Worm (Caenorhabditis elegans) whole organism, L1 larva: ENCODE results near the gene ani-1.

Experiments used
- C16A3.4 ChIP-seq: fragments of 150-350 bp; optimal IDR thresholded peaks from 2 replicates; lab custom pipeline; 2014; ENCODE audit warnings: missing biosample characterization, missing genetic modification characterization
- F16B12.6 ChIP-seq: fragments of 150-350 bp; optimal IDR thresholded peaks from 2 replicates; lab custom pipeline; 2014; ENCODE audit warnings: missing biosample characterization, missing genetic modification characterization
- Y116A8C.19 ChIP-seq: sonication (generic microtip); optimal IDR thresholded peaks from 2 replicates; lab custom pipeline; 2016; ENCODE audit warnings: missing compliant biosample characterization, missing genetic modification characterization, borderline replicate concordance
- alr-1 ChIP-seq: fragments of 200-800 bp; sonication (Bioruptor generic); optimal IDR thresholded peaks from 2 replicates; lab custom pipeline; 2018; ENCODE audit warnings: borderline replicate concordance, mild to moderate bottlenecking, missing genetic modification characterization, missing compliant biosample characterization
- aly-2 ChIP-seq: fragments of 150-350 bp; optimal IDR thresholded peaks from 2 replicates; lab custom pipeline; 2014; ENCODE audit warnings: missing biosample characterization, missing genetic modification characterization
- ama-1 ChIP-seq: fragments of 150-350 bp; optimal IDR thresholded peaks from 2 replicates; lab custom pipeline; 2014
- ceh-63 ChIP-seq: fragments of 200-800 bp; sonication (Bioruptor generic); optimal IDR thresholded peaks from 2 replicates; lab custom pipeline; 2018; ENCODE audit warnings: mild to moderate bottlenecking, missing genetic modification characterization, missing compliant biosample characterization
- ceh-8 ChIP-seq: fragments of 200-800 bp; sonication (Bioruptor generic); optimal IDR thresholded peaks from 2 replicates; lab custom pipeline; 2018; ENCODE audit warnings: mild to moderate bottlenecking, missing genetic modification characterization, moderate library complexity, missing compliant biosample characterization
- ceh-82 ChIP-seq, 3 experiments: fragments of 150-350 bp in 1 of 3; sonication (generic microtip) in 2 of 3; optimal IDR thresholded peaks; 2 replicates each; lab custom pipeline; 2014 to 2017; ENCODE audit warnings: missing biosample characterization in 3 of 3, missing genetic modification characterization in 3 of 3
- ceh-90 ChIP-seq: sonication (generic microtip); optimal IDR thresholded peaks from 2 replicates; lab custom pipeline; 2016; ENCODE audit warnings: missing genetic modification characterization, missing compliant biosample characterization
- dpl-1 ChIP-seq, 3 experiments: fragments of 150-350 bp in 2 of 3; sonication (generic microtip) in 1 of 3; optimal IDR thresholded peaks; 2 replicates each; lab custom pipeline; 2014 to 2017; ENCODE audit warnings: missing biosample characterization in 3 of 3, missing genetic modification characterization in 3 of 3, missing genetic modification reagents in 3 of 3
- dsc-1 ChIP-seq: sonication (generic microtip); optimal IDR thresholded peaks from 2 replicates; lab custom pipeline; 2016; ENCODE audit warnings: mild to moderate bottlenecking, missing genetic modification characterization, missing compliant biosample characterization
- efl-1 ChIP-seq, 4 experiments: fragments of 150-350 bp; optimal IDR thresholded peaks in 3 of 4; peaks in 1 of 4; 1 replicate in 1 of 4; 2 replicates in 3 of 4; lab custom pipeline; 2014; ENCODE audit warnings: missing biosample characterization in 2 of 4, missing genetic modification characterization in 2 of 4, missing genetic modification reagents in 2 of 4
- egl-13 ChIP-seq: sonication (generic microtip); optimal IDR thresholded peaks from 2 replicates; lab custom pipeline; 2016; ENCODE audit warnings: missing genotype, missing genetic modification reagents, missing genetic modification characterization, missing compliant biosample characterization
- elt-2 ChIP-seq: sonication (generic microtip); optimal IDR thresholded peaks from 2 replicates; lab custom pipeline; 2016; ENCODE audit warnings: missing genetic modification characterization, mild to moderate bottlenecking, inconsistent platforms, missing compliant biosample characterization, missing genetic modification reagents
- elt-3 ChIP-seq, 6 experiments: fragments of 150-350 bp in 1 of 6; sonication (generic microtip); optimal IDR thresholded peaks; 2 replicates each; lab custom pipeline; 2017 to 2018; ENCODE audit warnings: missing biosample characterization in 6 of 6, missing genetic modification characterization in 6 of 6, inconsistent platforms in 1 of 6
- ets-5 ChIP-seq: fragments of 200-800 bp; sonication (Bioruptor generic); IDR thresholded peaks from 2 replicates; pipeline ENCODE4 v1.3.6; 2022; ENCODE audit warnings: missing genetic modification characterization, missing compliant biosample characterization
- fos-1 ChIP-seq: fragments of 150-350 bp; optimal IDR thresholded peaks from 2 replicates; lab custom pipeline; 2014; ENCODE audit warnings: missing biosample characterization, missing genetic modification characterization
- hlh-17 ChIP-seq: fragments of 200-800 bp; sonication (Bioruptor generic); optimal IDR thresholded peaks from 2 replicates; lab custom pipeline; 2018; ENCODE audit warnings: missing genetic modification characterization, mild to moderate bottlenecking, missing compliant biosample characterization, moderate library complexity, borderline replicate concordance
- irx-1 ChIP-seq: sonication (generic microtip); optimal IDR thresholded peaks from 2 replicates; lab custom pipeline; 2016; ENCODE audit warnings: missing genetic modification characterization, missing compliant biosample characterization
- isw-1 ChIP-seq: fragments of 200-800 bp; sonication (Bioruptor generic); IDR thresholded peaks from 2 replicates; pipeline ENCODE4 v1.3.6; 2022; ENCODE audit warnings: missing genetic modification characterization, missing compliant biosample characterization
- lin-14 ChIP-seq: fragments of 200-800 bp; sonication (Bioruptor generic); optimal IDR thresholded peaks from 2 replicates; lab custom pipeline; 2018; ENCODE audit warnings: mild to moderate bottlenecking, missing genetic modification characterization, moderate library complexity, missing compliant biosample characterization
- lin-35 ChIP-seq, 2 experiments: fragments of 150-350 bp; optimal IDR thresholded peaks; 2 replicates each; lab custom pipeline; 2014; ENCODE audit warnings: missing biosample characterization in 2 of 2, missing genetic modification characterization in 2 of 2, missing genetic modification reagents in 2 of 2
- lin-39 ChIP-seq: fragments of 150-350 bp; optimal IDR thresholded peaks from 2 replicates; lab custom pipeline; 2014; ENCODE audit warnings: missing biosample characterization, missing genetic modification reagents, missing genetic modification characterization
- lir-3 ChIP-seq: sonication (generic microtip); optimal IDR thresholded peaks from 2 replicates; lab custom pipeline; 2016; ENCODE audit warnings: mild to moderate bottlenecking, missing genetic modification characterization, moderate library complexity, missing compliant biosample characterization; ENCODE audit not compliant: poor library complexity
- lsy-2 ChIP-seq, 2 experiments: fragments of 150-350 bp; optimal IDR thresholded peaks; 2 replicates each; lab custom pipeline; 2014; ENCODE audit warnings: missing biosample characterization in 2 of 2, missing genetic modification characterization in 2 of 2
- mab-9 ChIP-seq: fragments of 200-800 bp; sonication (Bioruptor generic); IDR thresholded peaks from 2 replicates; pipeline ENCODE4 v1.3.6; 2022; ENCODE audit warnings: missing genetic modification reagents, missing genetic modification characterization, missing compliant biosample characterization
- mef-2 ChIP-seq: fragments of 150-350 bp; optimal IDR thresholded peaks from 2 replicates; lab custom pipeline; 2014; ENCODE audit warnings: missing biosample characterization, missing genetic modification characterization
- mep-1 ChIP-seq: fragments of 150-350 bp; optimal IDR thresholded peaks from 2 replicates; lab custom pipeline; 2014; ENCODE audit warnings: missing biosample characterization, missing genetic modification characterization
- nhr-19 ChIP-seq: fragments of 200-800 bp; sonication (Bioruptor generic); conservative IDR thresholded peaks from 2 replicates; pipeline ENCODE4 v1.3.6; 2022; ENCODE audit warnings: missing genetic modification characterization, missing compliant biosample characterization
- nhr-20 ChIP-seq: sonication (generic microtip); optimal IDR thresholded peaks from 2 replicates; lab custom pipeline; 2016; ENCODE audit warnings: mild to moderate bottlenecking, missing genetic modification characterization, missing compliant biosample characterization
- nhr-47 ChIP-seq: sonication (generic microtip); optimal IDR thresholded peaks from 2 replicates; lab custom pipeline; 2016; ENCODE audit warnings: mild to moderate bottlenecking, missing genetic modification characterization, moderate library complexity, missing compliant biosample characterization
- nhr-77 ChIP-seq: fragments of 150-350 bp; optimal IDR thresholded peaks from 2 replicates; lab custom pipeline; 2014; ENCODE audit warnings: missing biosample characterization, missing genetic modification characterization
- nhr-84 ChIP-seq: sonication (generic microtip); optimal IDR thresholded peaks from 2 replicates; lab custom pipeline; 2017; ENCODE audit warnings: missing biosample characterization, missing genetic modification characterization
- nhr-85 ChIP-seq: sonication (generic microtip); peaks from one replicate; lab custom pipeline; 2016; ENCODE audit warnings: missing genetic modification characterization, inconsistent platforms, missing compliant biosample characterization
- nhr-90 ChIP-seq: sonication (generic microtip); optimal IDR thresholded peaks from 2 replicates; lab custom pipeline; 2016; ENCODE audit warnings: mild to moderate bottlenecking, missing genetic modification characterization, missing compliant biosample characterization; ENCODE audit not compliant: poor library complexity
- rnt-1 ChIP-seq: sonication (generic microtip); optimal IDR thresholded peaks from 2 replicates; lab custom pipeline; 2016; ENCODE audit warnings: mild to moderate bottlenecking, missing genetic modification characterization, moderate library complexity, missing compliant biosample characterization
- skn-1 ChIP-seq: fragments of 150-350 bp; optimal IDR thresholded peaks from 2 replicates; lab custom pipeline; 2014; ENCODE audit warnings: missing biosample characterization, missing genetic modification characterization
- snpc-4 ChIP-seq: fragments of 150-350 bp; optimal IDR thresholded peaks from 2 replicates; lab custom pipeline; 2014; ENCODE audit warnings: missing biosample characterization, missing genetic modification characterization
- snu-23 ChIP-seq: sonication (generic microtip); optimal IDR thresholded peaks from 2 replicates; lab custom pipeline; 2016; ENCODE audit warnings: missing genetic modification characterization, missing compliant biosample characterization
- sup-37 ChIP-seq: fragments of 200-800 bp; sonication (Bioruptor generic); optimal IDR thresholded peaks from 2 replicates; lab custom pipeline; 2018; ENCODE audit warnings: mild to moderate bottlenecking, missing genetic modification characterization, missing compliant biosample characterization
- tbx-2 ChIP-seq: sonication (generic microtip); optimal IDR thresholded peaks from 2 replicates; lab custom pipeline; 2016; ENCODE audit warnings: missing genetic modification characterization, missing compliant biosample characterization
- tlp-1 ChIP-seq: fragments of 150-350 bp; optimal IDR thresholded peaks from 2 replicates; lab custom pipeline; 2014; ENCODE audit warnings: missing biosample characterization, missing genetic modification characterization
- unc-130 ChIP-seq: fragments of 150-350 bp; optimal IDR thresholded peaks from 2 replicates; lab custom pipeline; 2017; ENCODE audit warnings: missing biosample characterization, missing genetic modification characterization, inconsistent platforms
- unc-30 ChIP-seq: sonication (generic microtip); optimal IDR thresholded peaks from 2 replicates; lab custom pipeline; 2017; ENCODE audit warnings: missing biosample characterization, missing genetic modification characterization
- unc-98 ChIP-seq: fragments of 200-800 bp; sonication (Bioruptor generic); IDR thresholded peaks from 2 replicates; pipeline ENCODE4 v1.3.6; 2022; ENCODE audit warnings: missing genetic modification characterization, missing compliant biosample characterization
- ztf-11 ChIP-seq, 2 experiments: sonication (generic microtip); optimal IDR thresholded peaks; 2 replicates each; lab custom pipeline; 2016 to 2017; ENCODE audit warnings: missing genetic modification characterization in 2 of 2, missing biosample characterization in 1 of 2, missing compliant biosample characterization in 1 of 2

Gene ani-1

ce11 chrIII:12410304-12410703, 42.9 kb downstream of the ani-1 start:
- TF ChIP-seq isw-1 (GFP tag; lab: Robert Waterston, UW), result no peak
- no peak for TF ChIP-seq tbx-2 (tag; lab: Kevin White, UChicago)
- TF ChIP-seq irx-1 (tag; lab: Kevin White, UChicago), result no peak
- TF ChIP-seq unc-130 (tag; lab: Kevin White, UChicago), result no peak
- no peak for TF ChIP-seq mep-1 (tag; lab: Kevin White, UChicago)
- no peak for TF ChIP-seq F16B12.6 (tag; lab: Kevin White, UChicago)
- no peak for TF ChIP-seq fos-1 (tag; lab: Kevin White, UChicago)
- no peak for TF ChIP-seq lin-35 (GFP tag; optimal IDR thresholded peaks at IDR 0.05; lab: Kevin White, UChicago)
- no peak for TF ChIP-seq alr-1 (tag; lab: Kevin White, UChicago)
- TF ChIP-seq tlp-1 (tag; lab: Kevin White, UChicago), result no peak
- TF ChIP-seq nhr-19 (GFP tag; lab: Robert Waterston, UW), result no peak
- TF ChIP-seq lin-39 (tag; lab: Kevin White, UChicago), result no peak
- no peak for TF ChIP-seq ets-5 (GFP tag; lab: Robert Waterston, UW)
- no peak for TF ChIP-seq nhr-85 (tag; lab: Kevin White, UChicago)
- TF ChIP-seq snpc-4, result no peak
- TF ChIP-seq ceh-8 (GFP tag; lab: Kevin White, UChicago), result no peak
- no peak for TF ChIP-seq nhr-84 (tag; lab: Kevin White, UChicago)
- no peak for TF ChIP-seq dsc-1 (tag; lab: Kevin White, UChicago)
- TF ChIP-seq, all 84 proteins: peak for 0

- TF ChIP-seq egl-13 (tag; lab: Kevin White, UChicago) (no peak), sup-37 (GFP tag; lab: Kevin White, UChicago) (no peak), elt-2 (tag; lab: Kevin White, UChicago) (no peak), rnt-1 (tag; lab: Kevin White, UChicago) (peak; percentile 55), efl-1 (optimal IDR thresholded peaks at IDR 0.05; lab: Kevin White, UChicago) (peak in 1 of 2 experiments; percentile 46), efl-1 (GFP tag; optimal IDR thresholded peaks at IDR 0.05 in 1 of 2; lab: Kevin White, UChicago) (peak; percentile 29 to 92), ceh-82 (tag; optimal IDR thresholded peaks at IDR 0.05; lab: Kevin White, UChicago) (peak in 1 of 3 experiments; percentile 27), unc-98 (GFP tag; lab: Robert Waterston, UW) (no peak), F16B12.6 (tag; lab: Kevin White, UChicago) (peak; percentile 16), nhr-20 (tag; lab: Kevin White, UChicago) (peak; percentile 1), dsc-1 (tag; lab: Kevin White, UChicago) (peak; percentile 9), ceh-63 (GFP tag; lab: Kevin White, UChicago) (no peak), ceh-90 (no peak), unc-30 (tag; lab: Kevin White, UChicago) (no peak), irx-1 (tag; lab: Kevin White, UChicago) (no peak), C16A3.4 (tag; lab: Kevin White, UChicago) (no peak), nhr-77 (tag; lab: Kevin White, UChicago) (no peak), lsy-2 (tag; optimal IDR thresholded peaks at IDR 0.05; lab: Kevin White, UChicago) (peak in 1 of 2 experiments; percentile 7), mef-2 (tag; lab: Kevin White, UChicago) (no peak), lin-14 (no peak), ztf-11 (tag; optimal IDR thresholded peaks at IDR 0.05; lab: Kevin White, UChicago) (no peak), skn-1 (tag; lab: Kevin White, UChicago) (no peak), hlh-17 (GFP tag; lab: Kevin White, UChicago) (no peak), nhr-90 (tag; lab: Kevin White, UChicago) (no peak), nhr-47 (peak; percentile 50), snu-23 (peak; percentile 49), mab-9 (no peak), nhr-85 (tag; lab: Kevin White, UChicago) (no peak), nhr-84 (tag; lab: Kevin White, UChicago) (no peak), Y116A8C.19 (tag; lab: Kevin White, UChicago) (no peak), aly-2 (no peak), elt-3 (tag; optimal IDR thresholded peaks at IDR 0.05; lab: Kevin White, UChicago) (no peak), dpl-1 (GFP tag; optimal IDR thresholded peaks at IDR 0.05; lab: Kevin White, UChicago) (peak in 2 of 3 experiments; percentile 29 to 32), tlp-1 (tag; lab: Kevin White, UChicago) (no peak), ama-1 (lab: Kevin White, UChicago) (no peak), lin-35 (GFP tag; optimal IDR thresholded peaks at IDR 0.05; lab: Kevin White, UChicago) (peak; percentile 24 to 41), lir-3 (tag; lab: Kevin White, UChicago) (no peak)
Observed at ce11 chrIII:12399709-12400108, 53.5 kb downstream of the ani-1 start.
